Worm (Caenorhabditis elegans) whole organism, L2 larva: ENCODE results near the gene K10C9.4.

Source experiments
- R02D3.7 ChIP-seq: fragments of 150-350 bp; optimal IDR thresholded peaks from 2 replicates; lab custom pipeline; 2014; ENCODE audit warnings: missing biosample characterization, missing genetic modification characterization
- aly-2 ChIP-seq: fragments of 150-350 bp; optimal IDR thresholded peaks from 2 replicates; lab custom pipeline; 2014; ENCODE audit warnings: missing biosample characterization, missing genetic modification characterization
- mdl-1 ChIP-seq, 2 experiments: fragments of 150-350 bp in 1 of 2; sonication (generic microtip) in 1 of 2; optimal IDR thresholded peaks; 2 replicates each; lab custom pipeline; 2017; ENCODE audit warnings: missing biosample characterization in 2 of 2, missing genetic modification characterization in 2 of 2
- skn-1 ChIP-seq: sonication (generic microtip); optimal IDR thresholded peaks from 2 replicates; lab custom pipeline; 2017; ENCODE audit warnings: missing biosample characterization, missing genetic modification characterization

DNA sequence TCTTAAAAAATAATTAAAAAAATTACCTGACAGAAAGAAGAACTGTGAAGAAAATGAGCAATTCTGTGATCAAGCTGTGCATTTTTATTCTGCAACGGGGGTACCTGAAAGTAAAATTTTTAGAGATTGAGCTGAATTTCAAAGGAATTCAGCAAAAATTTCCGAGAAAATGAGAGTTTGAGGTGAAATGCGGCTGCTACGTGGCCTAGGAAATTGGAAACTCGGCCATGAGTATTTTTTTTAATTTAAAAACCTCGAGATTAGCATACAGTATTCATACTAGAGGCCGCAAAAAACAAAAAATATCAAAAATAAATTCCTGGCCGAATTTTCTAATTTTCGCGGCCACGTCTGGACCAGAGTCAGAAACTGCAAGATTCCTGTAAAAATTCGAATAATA is 19.5 kb downstream of the K10C9.4 start, which contains the start of gene flp-34:
- TF ChIP-seq skn-1 (tag; lab: Kevin White, UChicago) (no peak), aly-2 (tag; lab: Kevin White, UChicago) (no peak), mdl-1 (tag; optimal IDR thresholded peaks at IDR 0.05; lab: Kevin White, UChicago) (no peak), R02D3.7 (tag; lab: Kevin White, UChicago) (no peak)
